Worm (Caenorhabditis elegans): Measurements from ENCODE around the gene smg-4.

The smg-4 gene

DNA sequence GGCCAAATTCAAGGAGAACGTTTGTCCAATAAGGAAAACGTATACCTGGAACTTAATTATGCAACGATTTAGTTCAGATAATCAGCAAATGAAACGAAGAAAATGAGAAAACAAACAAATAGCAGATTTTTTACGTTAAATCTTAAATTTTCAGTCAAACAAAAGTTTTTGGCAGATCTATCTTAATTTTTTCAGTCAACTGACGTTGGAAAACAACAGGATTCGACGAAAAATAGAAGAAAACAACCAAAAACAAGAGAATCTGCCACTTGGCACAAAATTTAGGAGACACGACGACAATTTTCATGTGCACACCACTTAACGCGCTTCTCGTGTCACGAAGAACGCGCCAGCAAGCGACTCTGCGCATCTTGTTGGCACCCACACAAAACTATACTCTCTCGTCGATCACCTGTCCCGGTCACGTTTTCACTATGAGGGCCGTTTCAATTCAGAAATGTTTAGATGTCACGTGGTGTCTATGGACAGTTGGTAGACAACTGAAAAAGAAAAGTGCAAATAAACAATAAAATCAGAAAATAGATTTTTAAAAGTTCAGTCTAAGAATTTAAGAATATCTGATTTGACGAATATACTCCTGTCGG lies 12.2 kb upstream of the smg-4 start, which contains the start of gene ztf-7:
ztf-7 (minus strand) TSS at position 51 of the 605 bp plus-strand sequence.
- TF ChIP-seq unc-62 (GFP tag; optimal IDR thresholded peaks at IDR 0.05) (peak; percentile 18), lsy-12 (tag; optimal IDR thresholded peaks at IDR 0.05) (peak; percentile 96), R02D3.7 (tag; optimal IDR thresholded peaks at IDR 0.05) (peak; percentile 62), eor-1 (tag; optimal IDR thresholded peaks at IDR 0.05) (no peak), mdl-1 (tag; optimal IDR thresholded peaks at IDR 0.05) (peak; percentile 94), pha-4 (tag; optimal IDR thresholded peaks at IDR 0.05) (peak; percentile 96), aly-2 (tag; optimal IDR thresholded peaks at IDR 0.05) (no peak), nhr-23 (tag; optimal IDR thresholded peaks at IDR 0.05) (peak; percentile 97), nhr-237 (tag; optimal IDR thresholded peaks at IDR 0.05) (no peak), ceh-9 (tag; optimal IDR thresholded peaks at IDR 0.05) (no peak), elt-3 (tag; optimal IDR thresholded peaks at IDR 0.05) (no peak), nhr-25 (tag; optimal IDR thresholded peaks at IDR 0.05) (peak; percentile 99), hmg-11 (tag; optimal IDR thresholded peaks at IDR 0.05) (peak; percentile 80), nhr-67 (tag; optimal IDR thresholded peaks at IDR 0.05) (no peak), nhr-12 (tag; optimal IDR thresholded peaks at IDR 0.05) (no peak), jun-1 (tag; optimal IDR thresholded peaks at IDR 0.05) (peak; percentile 95), tbx-2 (tag; optimal IDR thresholded peaks at IDR 0.05) (peak; percentile 88), nhr-76 (tag; optimal IDR thresholded peaks at IDR 0.05) (no peak), snpc-4 (tag; optimal IDR thresholded peaks at IDR 0.05) (peak; percentile 93), lin-15B (tag; optimal IDR thresholded peaks at IDR 0.05) (peak; percentile 89), ceh-82 (tag; optimal IDR thresholded peaks at IDR 0.05) (peak; percentile 35), elt-2 (tag; optimal IDR thresholded peaks at IDR 0.05) (peak; percentile 89), fos-1 (tag; optimal IDR thresholded peaks at IDR 0.05) (no peak), pqm-1 (tag; optimal IDR thresholded peaks at IDR 0.05) (peak; percentile 73), fkh-2 (tag; optimal IDR thresholded peaks at IDR 0.05) (no peak), ama-1 (optimal IDR thresholded peaks at IDR 0.05) (peak; percentile 82), ztf-4 (tag; optimal IDR thresholded peaks at IDR 0.05) (peak; percentile 74), egl-5 (tag; optimal IDR thresholded peaks at IDR 0.05) (peak; percentile 91), skn-1 (tag; optimal IDR thresholded peaks at IDR 0.05) (peak; percentile 68), nhr-28 (tag; optimal IDR thresholded peaks at IDR 0.05) (no peak), elt-1 (tag; optimal IDR thresholded peaks at IDR 0.05) (peak; percentile 76), nhr-43 (tag; optimal IDR thresholded peaks at IDR 0.05; ENCODE audit: poor library complexity, severe bottlenecking) (peak; percentile 97), mml-1 (tag; optimal IDR thresholded peaks at IDR 0.05) (no peak), lin-39 (tag; optimal IDR thresholded peaks at IDR 0.05) (peak; percentile 95), zag-1 (tag; optimal IDR thresholded peaks at IDR 0.05) (no peak), ceh-28 (tag; optimal IDR thresholded peaks at IDR 0.05) (peak; percentile 80), egl-27 (tag; optimal IDR thresholded peaks at IDR 0.05) (peak; percentile 38), daf-12 (tag; optimal IDR thresholded peaks at IDR 0.05) (no peak), nhr-11 (tag; optimal IDR thresholded peaks at IDR 0.05) (peak; percentile 80), ZK546.5 (tag; optimal IDR thresholded peaks at IDR 0.05) (no peak), nfya-1 (tag; optimal IDR thresholded peaks at IDR 0.05; ENCODE audit: insufficient read depth) (peak; percentile 94), nhr-77 (tag; optimal IDR thresholded peaks at IDR 0.05) (peak; percentile 26), unc-39 (tag; optimal IDR thresholded peaks at IDR 0.05) (no peak), fkh-10 (GFP tag; optimal IDR thresholded peaks at IDR 0.05) (peak; percentile 87), ztf-11 (tag; optimal IDR thresholded peaks at IDR 0.05) (no peak), sea-2 (GFP tag; optimal IDR thresholded peaks at IDR 0.05) (no peak), ceh-16 (tag; optimal IDR thresholded peaks at IDR 0.05) (peak; percentile 50)

All from whole organism, L3 larva.